Worm (Caenorhabditis elegans): ENCODE data around the gene srd-59.
A peak's percentile ranks its signal among the peaks of the same experiment; 100 is the strongest.

Gene srd-59

ce11 chrII:7228646-7229200, 23.2 kb downstream of the srd-59 start, which contains the start of gene F32A5.4:
Gene F32A5.4 (plus strand): TSS chrII:7229150.
- TF ChIP-seq ama-1 (optimal IDR thresholded peaks at IDR 0.05) (peak; percentile 62), ama-1 (GFP tag; optimal IDR thresholded peaks at IDR 0.05) (no peak), repo-1 (tag; optimal IDR thresholded peaks at IDR 0.05) (no peak), sptf-2 (GFP tag; optimal IDR thresholded peaks at IDR 0.05) (no peak), B0019.2 (GFP tag; conservative IDR thresholded peaks at IDR 0.05) (no peak), hsf-1 (GFP tag; IDR thresholded peaks at IDR 0.05) (0 out of 2 replicates have a peak, but pooled peaks have one; percentile 37), T26A5.8 (tag; optimal IDR thresholded peaks at IDR 0.05) (no peak)

ce11 chrII:7230684-7231083, 25.2 kb downstream of the srd-59 start:
- no peak for TF ChIP-seq ztf-28 (GFP tag; IDR thresholded peaks at IDR 0.05)
- no peak for TF ChIP-seq attf-5 (GFP tag; optimal IDR thresholded peaks at IDR 0.05)
- TF ChIP-seq mes-4 (tag; optimal IDR thresholded peaks at IDR 0.05): no peak
- no peak for TF ChIP-seq ZK185.1 (tag; optimal IDR thresholded peaks at IDR 0.05; ENCODE audit: poor library complexity, severe bottlenecking)
- TF ChIP-seq snpc-4 (GFP tag; optimal IDR thresholded peaks at IDR 0.05): no peak
- TF ChIP-seq snpc-4 (tag; optimal IDR thresholded peaks at IDR 0.05): no peak
- TF ChIP-seq hsf-1 (GFP tag; IDR thresholded peaks at IDR 0.05): no peak
- TF ChIP-seq him-1 (tag; optimal IDR thresholded peaks at IDR 0.05): no peak
- no peak for TF ChIP-seq F52B5.7 (tag; optimal IDR thresholded peaks at IDR 0.05)
- no peak for TF ChIP-seq B0261.1 (tag; optimal IDR thresholded peaks at IDR 0.05)
- TF ChIP-seq lin-54 (GFP tag; optimal IDR thresholded peaks at IDR 0.05): no peak
- no peak for TF ChIP-seq D2030.7 (GFP tag; IDR thresholded peaks at IDR 0.05)
- no peak for TF ChIP-seq ceh-91 (GFP tag; IDR thresholded peaks at IDR 0.05)

- TF ChIP-seq tbx-9 (tag; optimal IDR thresholded peaks at IDR 0.05; ENCODE audit: borderline replicate concordance) (no peak), snpc-1.3 (tag; optimal IDR thresholded peaks at IDR 0.05; ENCODE audit: insufficient read depth) (no peak), ceh-27 (GFP tag; optimal IDR thresholded peaks at IDR 0.05) (no peak), chd-7 (tag; optimal IDR thresholded peaks at IDR 0.05) (no peak), bed-1 (GFP tag; IDR thresholded peaks at IDR 0.05) (no peak), F39B2.1 (GFP tag; IDR thresholded peaks at IDR 0.05) (no peak), akir-1 (GFP tag; optimal IDR thresholded peaks at IDR 0.05) (no peak), snpc-1.1 (tag; optimal IDR thresholded peaks at IDR 0.05; ENCODE audit: insufficient read depth) (peak; percentile 89), ztf-6 (GFP tag; IDR thresholded peaks at IDR 0.05) (no peak), bed-2 (GFP tag; IDR thresholded peaks at IDR 0.05) (no peak), unc-130 (GFP tag; optimal IDR thresholded peaks at IDR 0.05) (no peak), tlf-1 (GFP tag; optimal IDR thresholded peaks at IDR 0.05) (no peak), ceh-40 (GFP tag; IDR thresholded peaks at IDR 0.05) (no peak), egrh-3 (GFP tag; IDR thresholded peaks at IDR 0.05) (no peak), B0019.2 (GFP tag; conservative IDR thresholded peaks at IDR 0.05) (no peak), ztf-18 (tag; optimal IDR thresholded peaks at IDR 0.05) (no peak), lag-1 (GFP tag; IDR thresholded peaks at IDR 0.05) (no peak), Y53F4B.3 (GFP tag; IDR thresholded peaks at IDR 0.05) (no peak), nhr-179 (tag; optimal IDR thresholded peaks at IDR 0.05) (no peak), rpc-1 (optimal IDR thresholded peaks at IDR 0.05) (no peak), rpc-1 (tag; optimal IDR thresholded peaks at IDR 0.05) (peak; percentile 25), die-1 (tag; optimal IDR thresholded peaks at IDR 0.05) (no peak), mcd-1 (GFP tag; IDR thresholded peaks at IDR 0.05) (no peak), ccch-3 (GFP tag; optimal IDR thresholded peaks at IDR 0.05) (no peak), gei-17 (GFP tag; optimal IDR thresholded peaks at IDR 0.05) (no peak), xnd-1 (tag; optimal IDR thresholded peaks at IDR 0.05) (no peak), D2030.7 (GFP tag; IDR thresholded peaks at IDR 0.05) (0 out of 2 replicates have a peak, but pooled peaks have one; percentile 21), F55B11.4 (tag; optimal IDR thresholded peaks at IDR 0.05; ENCODE audit: borderline replicate concordance, insufficient read depth) (no peak), madf-8 (GFP tag; conservative IDR thresholded peaks at IDR 0.05) (no peak), C17E4.6 (GFP tag; IDR thresholded peaks at IDR 0.05) (no peak)
Observed at ce11 chrII:7231951-7232350, 26.5 kb downstream of the srd-59 start.
